Worm (Caenorhabditis elegans): ENCODE data around the gene lec-3.

Gene lec-3

ce11 chrII:9976405-9976804 is 14.5 kb upstream of the lec-3 start, which contains the start of gene R53.8:
R53.8 (plus strand) TSS chrII:9976705.
- TF ChIP-seq flh-1 (GFP tag; optimal IDR thresholded peaks at IDR 0.05) = no peak
- no peak for TF ChIP-seq unc-120 (tag; optimal IDR thresholded peaks at IDR 0.05; ENCODE audit: poor library complexity, severe bottlenecking)
- TF ChIP-seq unc-39 (tag; optimal IDR thresholded peaks at IDR 0.05) = no peak
- TF ChIP-seq hlh-1 (tag; optimal IDR thresholded peaks at IDR 0.05) = no peak
- TF ChIP-seq nhr-237 (tag; optimal IDR thresholded peaks at IDR 0.05) = no peak
- no peak for TF ChIP-seq lin-32 (GFP tag; optimal IDR thresholded peaks at IDR 0.05)
- no peak for TF ChIP-seq M03D4.4 (tag; optimal IDR thresholded peaks at IDR 0.05)
- TF ChIP-seq sem-2 (GFP tag; optimal IDR thresholded peaks at IDR 0.05) = no peak
- TF ChIP-seq mab-5 (tag; optimal IDR thresholded peaks at IDR 0.05) = no peak
- TF ChIP-seq unc-62 (GFP tag; optimal IDR thresholded peaks at IDR 0.05) = no peak
- TF ChIP-seq ceh-83 (GFP tag; optimal IDR thresholded peaks at IDR 0.05) = no peak
- TF ChIP-seq nhr-28 (tag; optimal IDR thresholded peaks at IDR 0.05) = no peak
- TF ChIP-seq nhr-12 (tag; optimal IDR thresholded peaks at IDR 0.05) = no peak
- no peak for TF ChIP-seq elt-3 (tag; optimal IDR thresholded peaks at IDR 0.05)
- no peak for TF ChIP-seq ham-2 (GFP tag; optimal IDR thresholded peaks at IDR 0.05)
- TF ChIP-seq blmp-1 (tag; optimal IDR thresholded peaks at IDR 0.05) = no peak
- TF ChIP-seq sptf-1 (tag; optimal IDR thresholded peaks at IDR 0.05) = no peak
- TF ChIP-seq drap-1 (GFP tag; optimal IDR thresholded peaks at IDR 0.05) = no peak

DNA sequence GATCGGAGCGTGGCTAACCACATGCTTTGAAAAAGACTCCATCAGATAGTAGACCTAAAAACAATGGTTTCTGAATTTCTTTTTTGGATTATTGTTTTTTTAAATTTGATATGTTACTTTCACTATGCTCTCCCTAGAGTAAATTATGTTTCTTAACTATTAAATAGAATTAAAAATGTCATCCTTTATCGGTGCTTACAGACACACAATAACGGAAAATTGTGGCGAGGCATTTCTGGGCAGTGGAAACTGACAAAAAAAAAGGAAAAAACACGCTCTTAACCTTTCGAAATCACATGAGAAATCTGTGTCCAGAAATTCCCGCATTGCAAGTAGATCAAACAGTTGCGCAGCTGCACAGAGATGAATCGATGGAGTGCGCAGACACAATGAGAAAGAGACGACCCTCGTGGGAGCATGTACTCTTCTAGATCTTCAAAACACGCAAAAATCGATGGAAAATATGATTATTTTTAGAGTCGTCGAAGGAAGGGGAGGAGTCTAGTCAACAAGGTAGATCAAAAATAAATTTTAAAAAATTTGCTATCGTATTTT is 10.8 kb upstream of the lec-3 start, which contains the start of gene ZK892.6:
TSS of gene ZK892.6 (minus strand) at position 51 of the 555 bp plus-strand sequence.
- TF ChIP-seq unc-62 (GFP tag; optimal IDR thresholded peaks at IDR 0.05) (no peak), ces-1 (GFP tag; optimal IDR thresholded peaks at IDR 0.05) (no peak), nhr-28 (tag; optimal IDR thresholded peaks at IDR 0.05) (no peak), blmp-1 (tag; optimal IDR thresholded peaks at IDR 0.05) (no peak), nhr-2 (tag; optimal IDR thresholded peaks at IDR 0.05) (no peak), ceh-43 (GFP tag; optimal IDR thresholded peaks at IDR 0.05) (no peak), ceh-83 (GFP tag; optimal IDR thresholded peaks at IDR 0.05) (no peak), unc-120 (tag; optimal IDR thresholded peaks at IDR 0.05; ENCODE audit: poor library complexity, severe bottlenecking) (no peak)

ce11 chrII:9981760-9982159 is 9.2 kb upstream of the lec-3 start, which contains the start of gene sdz-38:
sdz-38 (minus strand) TSS chrII:9981860.
- TF ChIP-seq M03D4.4 (tag; optimal IDR thresholded peaks at IDR 0.05) = no peak
- no peak for TF ChIP-seq drap-1 (GFP tag; optimal IDR thresholded peaks at IDR 0.05)
- TF ChIP-seq ztf-11 (tag; optimal IDR thresholded peaks at IDR 0.05) = no peak
- TF ChIP-seq flh-1 (GFP tag; optimal IDR thresholded peaks at IDR 0.05) = no peak
- no peak for TF ChIP-seq mep-1 (tag; optimal IDR thresholded peaks at IDR 0.05)
- no peak for TF ChIP-seq ceh-39 (tag; optimal IDR thresholded peaks at IDR 0.05)

- TF ChIP-seq pha-4 (tag; optimal IDR thresholded peaks at IDR 0.05) (no peak), ces-1 (GFP tag; optimal IDR thresholded peaks at IDR 0.05) (peak; percentile 93), ceh-39 (tag; optimal IDR thresholded peaks at IDR 0.05) (no peak), bed-3 (GFP tag; optimal IDR thresholded peaks at IDR 0.05) (no peak), hlh-1 (tag; optimal IDR thresholded peaks at IDR 0.05) (no peak)
These were observed 8.5 kb upstream of the lec-3 start for ce11 chrII:9982437-9982836.

ce11 chrII:9984866-9985336 is 6.0 kb upstream of the lec-3 start:
- TF ChIP-seq tbx-8 (GFP tag; optimal IDR thresholded peaks at IDR 0.05) (no peak), unc-120 (tag; optimal IDR thresholded peaks at IDR 0.05; ENCODE audit: poor library complexity, severe bottlenecking) (peak; percentile 86), flh-1 (GFP tag; optimal IDR thresholded peaks at IDR 0.05) (no peak), lin-32 (GFP tag; optimal IDR thresholded peaks at IDR 0.05) (no peak), mep-1 (tag; optimal IDR thresholded peaks at IDR 0.05) (peak; percentile 53), hlh-1 (tag; optimal IDR thresholded peaks at IDR 0.05) (peak; percentile 2), lin-13 (tag; optimal IDR thresholded peaks at IDR 0.05) (no peak), mab-5 (tag; optimal IDR thresholded peaks at IDR 0.05) (no peak), nhr-28 (tag; optimal IDR thresholded peaks at IDR 0.05) (no peak), sptf-1 (tag; optimal IDR thresholded peaks at IDR 0.05) (peak; percentile 42), nhr-2 (tag; optimal IDR thresholded peaks at IDR 0.05) (no peak), mls-2 (tag; optimal IDR thresholded peaks at IDR 0.05) (peak; percentile 21), pha-4 (tag; optimal IDR thresholded peaks at IDR 0.05) (no peak), unc-62 (GFP tag; optimal IDR thresholded peaks at IDR 0.05) (peak; percentile 89), ham-2 (GFP tag; optimal IDR thresholded peaks at IDR 0.05) (no peak), bed-3 (GFP tag; optimal IDR thresholded peaks at IDR 0.05) (no peak)

Data from whole organism, mixed stage, embryonic.